Worm (Caenorhabditis elegans) whole organism, young adult: Measurements from ENCODE around the gene kin-36.

Source experiments
- B0336.3 ChIP-seq: fragments of 200-800 bp; sonication (Bioruptor generic); IDR thresholded peaks from 2 replicates; pipeline ENCODE4 v1.3.6; 2022; ENCODE audit warnings: missing genetic modification characterization, missing compliant biosample characterization
- C17E4.6 ChIP-seq: fragments of 200-800 bp; sonication (Bioruptor generic); IDR thresholded peaks from 2 replicates; pipeline ENCODE4 v1.3.6; 2022; ENCODE audit warnings: missing genetic modification reagents, missing genetic modification characterization, missing compliant biosample characterization
- F22D6.2 ChIP-seq: sonication (generic microtip); optimal IDR thresholded peaks from 2 replicates; lab custom pipeline; 2016; ENCODE audit warnings: mild to moderate bottlenecking, missing genetic modification characterization, missing compliant biosample characterization
- F52B5.7 ChIP-seq: sonication (generic microtip); optimal IDR thresholded peaks from 2 replicates; lab custom pipeline; 2016; ENCODE audit warnings: mild to moderate bottlenecking, missing genetic modification characterization, missing compliant biosample characterization
- Y56A3A.18 ChIP-seq: fragments of 200-800 bp; sonication (Bioruptor generic); IDR thresholded peaks from 2 replicates; pipeline ENCODE4 v1.3.6; 2022; ENCODE audit warnings: missing genetic modification reagents, missing genetic modification characterization, missing compliant biosample characterization
- Y79H2A.3 ChIP-seq: fragments of 200-800 bp; sonication (Bioruptor generic); conservative IDR thresholded peaks from 2 replicates; pipeline ENCODE4 v1.3.6; 2022; ENCODE audit warnings: missing genetic modification reagents, missing genetic modification characterization, missing compliant biosample characterization
- aptf-2 ChIP-seq: fragments of 200-800 bp; sonication (Bioruptor generic); conservative IDR thresholded peaks from 2 replicates; pipeline ENCODE4 v1.3.6; 2022; ENCODE audit warnings: missing genetic modification reagents, missing genetic modification characterization, missing compliant biosample characterization
- athp-1 ChIP-seq: sonication (generic microtip); optimal IDR thresholded peaks from 2 replicates; lab custom pipeline; 2017; ENCODE audit warnings: mild to moderate bottlenecking, missing genetic modification characterization, missing compliant biosample characterization
- attf-3 ChIP-seq: fragments of 200-800 bp; sonication (Bioruptor generic); conservative IDR thresholded peaks from 2 replicates; pipeline ENCODE4 v1.3.6; 2022; ENCODE audit warnings: missing genetic modification reagents, missing genetic modification characterization, missing compliant biosample characterization
- attf-5 ChIP-seq: fragments of 200-800 bp; sonication (Bioruptor generic); optimal IDR thresholded peaks from 2 replicates; lab custom pipeline; 2018; ENCODE audit warnings: mild to moderate bottlenecking, missing genetic modification characterization, missing compliant biosample characterization
- cebp-1 ChIP-seq, 2 experiments: fragments of 200-800 bp in 1 of 2; sonication (Bioruptor generic) in 1 of 2; sonication (generic microtip) in 1 of 2; IDR thresholded peaks in 1 of 2; optimal IDR thresholded peaks in 1 of 2; 2 replicates each; pipeline versions ENCODE4 v1.3.6 to Lab custom; 2017 to 2022; ENCODE audit warnings: missing compliant biosample characterization in 2 of 2, missing genetic modification characterization in 2 of 2, mild to moderate bottlenecking in 1 of 2, missing genetic modification reagents in 1 of 2, moderate library complexity in 1 of 2
- ceh-27 ChIP-seq: fragments of 200-800 bp; sonication (Bioruptor generic); optimal IDR thresholded peaks from 2 replicates; lab custom pipeline; 2018; ENCODE audit warnings: mild to moderate bottlenecking, missing genetic modification characterization, moderate library complexity, missing compliant biosample characterization
- ceh-40 ChIP-seq: fragments of 200-800 bp; sonication (Bioruptor generic); IDR thresholded peaks from 2 replicates; pipeline ENCODE4 v1.3.6; 2022; ENCODE audit warnings: missing genetic modification characterization, missing compliant biosample characterization
- ceh-91 ChIP-seq: fragments of 200-800 bp; sonication (Bioruptor generic); IDR thresholded peaks from 2 replicates; pipeline ENCODE4 v1.3.6; 2022; ENCODE audit warnings: missing genetic modification reagents, missing genetic modification characterization, missing compliant biosample characterization
- dpff-1 ChIP-seq: sonication (generic microtip); optimal IDR thresholded peaks from 2 replicates; lab custom pipeline; 2017; ENCODE audit warnings: mild to moderate bottlenecking, missing genetic modification characterization, missing compliant biosample characterization
- egrh-3 ChIP-seq: fragments of 200-800 bp; sonication (Bioruptor generic); IDR thresholded peaks from 2 replicates; pipeline ENCODE4 v1.3.6; 2022; ENCODE audit warnings: missing genetic modification reagents, missing genetic modification characterization, missing compliant biosample characterization
- ekl-4 ChIP-seq: fragments of 200-800 bp; sonication (Bioruptor generic); IDR thresholded peaks from 2 replicates; pipeline ENCODE4 v1.3.6; 2022; ENCODE audit warnings: missing genetic modification reagents, missing genetic modification characterization, missing compliant biosample characterization
- ets-4 ChIP-seq: fragments of 200-800 bp; sonication (Bioruptor generic); optimal IDR thresholded peaks from 2 replicates; lab custom pipeline; 2018; ENCODE audit warnings: mild to moderate bottlenecking, missing genetic modification characterization, missing compliant biosample characterization
- gei-17 ChIP-seq: fragments of 200-800 bp; sonication (Bioruptor generic); optimal IDR thresholded peaks from 2 replicates; lab custom pipeline; 2018; ENCODE audit warnings: mild to moderate bottlenecking, missing genetic modification characterization, missing compliant biosample characterization
- him-1 ChIP-seq: sonication (generic microtip); optimal IDR thresholded peaks from 2 replicates; lab custom pipeline; 2016; ENCODE audit warnings: missing genotype, missing genetic modification reagents, missing genetic modification characterization, missing compliant biosample characterization
- lsy-27 ChIP-seq: sonication (generic microtip); optimal IDR thresholded peaks from 2 replicates; lab custom pipeline; 2017; ENCODE audit warnings: missing genetic modification characterization, mild to moderate bottlenecking, missing compliant biosample characterization, antibody characterized with exemption, missing genotype, borderline replicate concordance; ENCODE audit not compliant: insufficient read depth
- madf-10 ChIP-seq: sonication (generic microtip); optimal IDR thresholded peaks from 2 replicates; lab custom pipeline; 2016; ENCODE audit warnings: mild to moderate bottlenecking, missing genetic modification characterization, missing compliant biosample characterization
- madf-3 ChIP-seq: fragments of 200-800 bp; sonication (Bioruptor generic); IDR thresholded peaks from 2 replicates; pipeline ENCODE4 v1.3.6; 2022; ENCODE audit warnings: missing genetic modification reagents, missing genetic modification characterization, missing compliant biosample characterization
- madf-6 ChIP-seq: fragments of 200-800 bp; sonication (Bioruptor generic); IDR thresholded peaks from 2 replicates; pipeline ENCODE4 v1.3.6; 2022; ENCODE audit warnings: missing genetic modification reagents, missing genetic modification characterization, missing compliant biosample characterization
- mcd-1 ChIP-seq: fragments of 200-800 bp; sonication (Bioruptor generic); IDR thresholded peaks from 2 replicates; pipeline ENCODE4 v1.3.6; 2022; ENCODE audit warnings: missing genetic modification reagents, missing genetic modification characterization, missing compliant biosample characterization
- mxl-1 ChIP-seq: sonication (generic microtip); optimal IDR thresholded peaks from 2 replicates; lab custom pipeline; 2016; ENCODE audit warnings: missing genetic modification characterization, missing compliant biosample characterization
- nhr-179 ChIP-seq: sonication (generic microtip); optimal IDR thresholded peaks from 2 replicates; lab custom pipeline; 2016; ENCODE audit warnings: mild to moderate bottlenecking, missing genetic modification characterization, missing compliant biosample characterization
- nhr-80 ChIP-seq: sonication (generic microtip); optimal IDR thresholded peaks from 2 replicates; lab custom pipeline; 2016; ENCODE audit warnings: missing genetic modification characterization, missing compliant biosample characterization
- pha-4 ChIP-seq: fragments of 150-350 bp; sonication (generic microtip); optimal IDR thresholded peaks from 2 replicates; lab custom pipeline; 2014; ENCODE audit warnings: missing biosample characterization, missing genetic modification reagents, missing genetic modification characterization
- rec-8 ChIP-seq, 2 experiments: sonication (generic microtip); optimal IDR thresholded peaks; 2 replicates each; lab custom pipeline; 2016; ENCODE audit warnings: mild to moderate bottlenecking in 2 of 2, missing genetic modification characterization in 2 of 2, missing genetic modification reagents in 2 of 2, missing genotype in 2 of 2, missing biosample characterization in 1 of 2, missing compliant biosample characterization in 1 of 2, moderate library complexity in 1 of 2
- snpc-4 ChIP-seq, 5 experiments: fragments of 150-350 bp in 1 of 5; sonication (generic microtip) in 4 of 5; optimal IDR thresholded peaks; 2 replicates each; lab custom pipeline; 2014 to 2018; ENCODE audit warnings: missing genetic modification characterization in 5 of 5, missing biosample characterization in 3 of 5, antibody characterized with exemption in 2 of 5, mild to moderate bottlenecking in 2 of 5, missing compliant biosample characterization in 2 of 5, missing genotype in 2 of 5, moderate library complexity in 2 of 5, missing genetic modification reagents in 1 of 5
- sptf-2 ChIP-seq: fragments of 200-800 bp; sonication (Bioruptor generic); optimal IDR thresholded peaks from 2 replicates; lab custom pipeline; 2018; ENCODE audit warnings: mild to moderate bottlenecking, missing genetic modification characterization, missing compliant biosample characterization
- unc-62 ChIP-seq: fragments of 150-350 bp; optimal IDR thresholded peaks from 2 replicates; lab custom pipeline; 2014; ENCODE audit warnings: missing biosample characterization, missing genetic modification reagents, missing genetic modification characterization
- zfh-2 ChIP-seq: fragments of 200-800 bp; sonication (Bioruptor generic); conservative IDR thresholded peaks from 2 replicates; pipeline ENCODE4 v1.3.6; 2022; ENCODE audit warnings: missing genetic modification reagents, missing genetic modification characterization, missing compliant biosample characterization
- ztf-25 ChIP-seq: fragments of 200-800 bp; sonication (Bioruptor generic); IDR thresholded peaks from 2 replicates; pipeline ENCODE4 v1.3.6; 2022; ENCODE audit warnings: missing genetic modification reagents, missing genetic modification characterization, missing compliant biosample characterization
- ztf-3 ChIP-seq: fragments of 200-800 bp; sonication (Bioruptor generic); optimal IDR thresholded peaks from 2 replicates; lab custom pipeline; 2018; ENCODE audit warnings: mild to moderate bottlenecking, missing genetic modification characterization, missing compliant biosample characterization

kin-36 gene

DNA sequence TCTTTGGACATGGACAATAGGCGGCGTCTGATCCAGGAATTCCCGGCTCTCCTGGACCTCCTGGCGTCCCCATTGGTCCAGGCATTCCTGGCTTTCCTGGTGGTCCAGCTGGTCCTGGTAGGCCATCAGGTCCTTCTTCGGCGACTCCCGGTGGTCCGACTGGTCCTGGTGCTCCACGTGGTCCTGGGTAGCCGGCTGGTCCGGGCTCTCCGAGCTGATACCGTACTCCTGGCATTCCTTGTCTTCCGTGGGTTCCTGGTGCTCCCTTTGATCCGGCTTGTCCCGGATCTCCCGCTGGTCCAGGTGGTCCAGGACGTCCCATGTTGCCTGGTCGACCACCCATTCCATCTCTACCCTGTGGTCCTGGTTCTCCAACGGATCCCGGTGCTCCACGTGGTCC, 22.8 kb upstream of the kin-36 start:
- no peak for TF ChIP-seq dpff-1 (tag; lab: Kevin White, UChicago)
- no peak for TF ChIP-seq C17E4.6 (GFP tag; lab: Robert Waterston, UW)
- no peak for TF ChIP-seq Y79H2A.3 (GFP tag; lab: Robert Waterston, UW)
- TF ChIP-seq mcd-1 (GFP tag; lab: Robert Waterston, UW), result peak; percentile 32; the same call in 1 of the 2 replicates
- TF ChIP-seq madf-3 (GFP tag; lab: Robert Waterston, UW), result 0 out of 2 replicates have a peak, but pooled peaks have one; percentile 64
- TF ChIP-seq mxl-1, result no peak
- TF ChIP-seq lsy-27, result no peak
- TF ChIP-seq egrh-3 (GFP tag; lab: Robert Waterston, UW), result peak; percentile 89
- TF ChIP-seq aptf-2, result no peak
- 0 out of 2 replicates have a peak, but pooled peaks have one; percentile 14 for TF ChIP-seq B0336.3 (GFP tag; lab: Robert Waterston, UW)
- no peak for TF ChIP-seq attf-5 (GFP tag; lab: Kevin White, UChicago)
- TF ChIP-seq cebp-1 (GFP tag; IDR thresholded peaks at IDR 0.05; lab: Robert Waterston, UW), result 0 out of 2 replicates have a peak, but pooled peaks have one; percentile 15
- no peak for TF ChIP-seq cebp-1 (tag; optimal IDR thresholded peaks at IDR 0.05; lab: Kevin White, UChicago)
- TF ChIP-seq ekl-4, result no peak
- 0 out of 2 replicates have a peak, but pooled peaks have one; percentile 31 for TF ChIP-seq attf-3
- TF ChIP-seq ceh-27 (GFP tag; lab: Kevin White, UChicago), result no peak
- TF ChIP-seq madf-10, result no peak
- no peak for TF ChIP-seq madf-6
- no peak for TF ChIP-seq ets-4 (GFP tag; lab: Kevin White, UChicago)
- TF ChIP-seq Y56A3A.18, result no peak
- TF ChIP-seq zfh-2, result peak; percentile 92
- no peak for TF ChIP-seq ztf-3 (GFP tag; lab: Kevin White, UChicago)

DNA sequence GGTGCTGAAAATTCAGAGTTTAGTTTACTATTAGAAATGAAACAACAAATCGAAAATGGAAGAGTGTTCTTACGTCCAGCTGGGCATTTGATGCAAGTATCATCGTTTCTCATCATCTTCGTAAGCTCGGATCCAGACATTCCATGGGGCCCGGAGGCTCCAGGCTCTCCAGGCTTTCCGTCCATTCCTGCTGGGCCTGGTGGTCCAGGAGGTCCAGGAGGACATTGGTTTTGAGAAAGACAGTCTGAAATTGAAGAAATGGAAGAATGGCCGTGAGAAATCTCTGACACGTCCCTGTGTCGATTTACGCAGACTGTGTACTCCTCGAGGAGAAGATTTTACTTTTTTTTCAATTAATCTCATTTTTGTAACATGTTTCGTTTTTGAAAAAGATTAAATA, 22.4 kb upstream of the kin-36 start:
- TF ChIP-seq pha-4 (tag; lab: Kevin White, UChicago) (no peak), zfh-2 (peak; percentile 5; the same call in 1 of the 2 replicates)

DNA sequence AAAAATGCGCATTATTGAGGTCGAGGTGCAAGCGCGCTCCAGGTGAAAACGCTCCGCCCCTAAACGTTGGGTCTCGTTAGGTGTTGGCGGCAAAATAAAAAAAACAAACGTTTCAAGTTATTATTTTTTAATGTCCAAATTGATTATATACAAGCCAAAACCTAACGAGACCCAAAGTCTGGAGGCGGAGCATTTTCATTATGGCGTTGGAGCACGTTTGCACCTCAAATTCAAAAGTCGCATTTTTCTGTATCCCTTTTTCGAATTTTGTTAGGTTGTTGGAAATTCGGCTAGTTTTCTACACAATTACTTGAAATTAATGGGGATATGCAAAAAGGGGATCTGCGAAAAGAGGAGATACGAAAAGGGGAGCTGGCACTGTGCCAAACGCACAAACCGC, 20.9 kb upstream of the kin-36 start, which contains the start of gene col-111:
Gene col-111 (minus strand): TSS at position 101 of the 400 bp plus-strand sequence.
- TF ChIP-seq F22D6.2 (tag; lab: Kevin White, UChicago) (no peak), rec-8 (tag; optimal IDR thresholded peaks at IDR 0.05; lab: Kevin White, UChicago) (no peak), egrh-3 (GFP tag; lab: Robert Waterston, UW) (no peak), nhr-80 (tag; lab: Kevin White, UChicago) (no peak), ceh-40 (GFP tag; lab: Robert Waterston, UW) (no peak), sptf-2 (GFP tag; lab: Kevin White, UChicago) (no peak), nhr-179 (no peak), unc-62 (GFP tag; lab: Kevin White, UChicago) (no peak), ztf-25 (no peak), F52B5.7 (tag; lab: Kevin White, UChicago) (no peak), athp-1 (tag; lab: Kevin White, UChicago) (no peak), snpc-4 (GFP tag; optimal IDR thresholded peaks at IDR 0.05; lab: Kevin White, UChicago) (no peak), snpc-4 (tag; optimal IDR thresholded peaks at IDR 0.05; lab: Kevin White, UChicago) (no peak), ceh-91 (GFP tag; lab: Robert Waterston, UW) (no peak), gei-17 (GFP tag; lab: Kevin White, UChicago) (no peak), him-1 (tag; lab: Kevin White, UChicago) (no peak)
